Worm (Caenorhabditis elegans): ENCODE data around the gene clhm-1.

clhm-1 gene

ce11 chrII:6838977-6839376 is 31.8 kb downstream of the clhm-1 start (continued):
- no peak for TF ChIP-seq unc-130 (tag; optimal IDR thresholded peaks at IDR 0.05)
- TF ChIP-seq zag-1 (tag; optimal IDR thresholded peaks at IDR 0.05): no peak
- no peak for TF ChIP-seq elt-2 (tag; optimal IDR thresholded peaks at IDR 0.05)
- TF ChIP-seq nhr-90 (tag; optimal IDR thresholded peaks at IDR 0.05; ENCODE audit: poor library complexity): peak; percentile 31
- no peak for TF ChIP-seq skn-1 (tag; optimal IDR thresholded peaks at IDR 0.05)
- peak; percentile 67 for TF ChIP-seq rnt-1 (tag; optimal IDR thresholded peaks at IDR 0.05)
- no peak for TF ChIP-seq hlh-4 (tag; optimal IDR thresholded peaks at IDR 0.05)
- TF ChIP-seq ztf-11 (tag; optimal IDR thresholded peaks at IDR 0.05): peak in 1 of 2 experiments; percentile 30
- TF ChIP-seq Y116A8C.19 (tag; optimal IDR thresholded peaks at IDR 0.05; ENCODE audit: borderline replicate concordance): no peak
- TF ChIP-seq snpc-4 (tag; optimal IDR thresholded peaks at IDR 0.05): no peak
- TF ChIP-seq ceh-82 (tag; optimal IDR thresholded peaks at IDR 0.05): peak in 1 of 3 experiments; percentile 23
- peak; percentile 14 to 46 for TF ChIP-seq lin-35 (GFP tag; optimal IDR thresholded peaks at IDR 0.05)
- peak; percentile 70 for TF ChIP-seq dsc-1 (tag; optimal IDR thresholded peaks at IDR 0.05)
- no peak for TF ChIP-seq nhr-76 (tag; optimal IDR thresholded peaks at IDR 0.05)
- TF ChIP-seq nhr-71 (tag; optimal IDR thresholded peaks at IDR 0.05): peak; percentile 79
- TF ChIP-seq ama-1 (optimal IDR thresholded peaks at IDR 0.05): no peak
- TF ChIP-seq C04F5.9 (tag; optimal IDR thresholded peaks at IDR 0.05): no peak
- no peak for TF ChIP-seq lir-3 (tag; optimal IDR thresholded peaks at IDR 0.05; ENCODE audit: poor library complexity)
- TF ChIP-seq vab-15 (tag; optimal IDR thresholded peaks at IDR 0.05): no peak
- peak; percentile 87 for TF ChIP-seq nhr-20 (tag; optimal IDR thresholded peaks at IDR 0.05)
- TF ChIP-seq alr-1 (tag; optimal IDR thresholded peaks at IDR 0.05; ENCODE audit: borderline replicate concordance): no peak
- no peak for TF ChIP-seq aha-1 (tag; optimal IDR thresholded peaks at IDR 0.05)
- TF ChIP-seq fkh-10 (GFP tag; optimal IDR thresholded peaks at IDR 0.05): no peak
- no peak for TF ChIP-seq F16B12.6 (tag; optimal IDR thresholded peaks at IDR 0.05)
- TF ChIP-seq elt-3 (tag; optimal IDR thresholded peaks at IDR 0.05): no peak
- TF ChIP-seq efl-1 (optimal IDR thresholded peaks at IDR 0.05): peak; percentile 19 to 35
- TF ChIP-seq efl-1 (GFP tag; optimal IDR thresholded peaks at IDR 0.05 in 1 of 2): peak in 1 of 2 experiments; percentile 83
- TF ChIP-seq fkh-8 (tag; optimal IDR thresholded peaks at IDR 0.05): no peak
- no peak for TF ChIP-seq nhr-12 (tag; optimal IDR thresholded peaks at IDR 0.05)
- TF ChIP-seq sox-4 (tag; optimal IDR thresholded peaks at IDR 0.05): no peak
- TF ChIP-seq mab-9 (GFP tag; IDR thresholded peaks at IDR 0.05): no peak
- TF ChIP-seq ceh-88 (GFP tag; IDR thresholded peaks at IDR 0.05): no peak; the same call in 1 of the 2 replicates
- TF ChIP-seq zip-4 (GFP tag; optimal IDR thresholded peaks at IDR 0.05): no peak
- TF ChIP-seq lin-13 (GFP tag; optimal IDR thresholded peaks at IDR 0.05): peak; percentile 9
- peak in 1 of 2 experiments; percentile 47 for TF ChIP-seq mdl-1 (tag; optimal IDR thresholded peaks at IDR 0.05)
- TF ChIP-seq nhr-47 (tag; optimal IDR thresholded peaks at IDR 0.05): peak; percentile 66
- peak; percentile 49 for TF ChIP-seq blmp-1 (tag; optimal IDR thresholded peaks at IDR 0.05)
- no peak for TF ChIP-seq pqm-1 (tag; optimal IDR thresholded peaks at IDR 0.05)
- no peak for TF ChIP-seq ceh-63 (GFP tag; optimal IDR thresholded peaks at IDR 0.05)
- TF ChIP-seq ces-1 (GFP tag; optimal IDR thresholded peaks at IDR 0.05): no peak
- peak; percentile 4 for TF ChIP-seq ceh-8 (GFP tag; optimal IDR thresholded peaks at IDR 0.05)
- peak; percentile 46 for TF ChIP-seq tbx-2 (tag; optimal IDR thresholded peaks at IDR 0.05)
- TF ChIP-seq unc-30 (tag; optimal IDR thresholded peaks at IDR 0.05): no peak
- peak; percentile 27 for TF ChIP-seq sup-37 (GFP tag; optimal IDR thresholded peaks at IDR 0.05)
- no peak for TF ChIP-seq nhr-237 (tag; optimal IDR thresholded peaks at IDR 0.05)
- no peak for TF ChIP-seq grh-1 (GFP tag; IDR thresholded peaks at IDR 0.05)
- TF ChIP-seq irx-1 (tag; optimal IDR thresholded peaks at IDR 0.05): peak; percentile 68
- TF ChIP-seq nhr-84 (tag; optimal IDR thresholded peaks at IDR 0.05): no peak
- no peak for TF ChIP-seq ceh-90 (tag; optimal IDR thresholded peaks at IDR 0.05)
- TF ChIP-seq lsy-2 (tag; optimal IDR thresholded peaks at IDR 0.05): peak; percentile 47 to 63
- TF ChIP-seq mep-1 (tag; optimal IDR thresholded peaks at IDR 0.05): peak; percentile 24
- TF ChIP-seq egl-13 (tag; optimal IDR thresholded peaks at IDR 0.05): peak; percentile 82
- no peak for TF ChIP-seq fos-1 (tag; optimal IDR thresholded peaks at IDR 0.05)
- TF ChIP-seq C34B4.2 (tag; optimal IDR thresholded peaks at IDR 0.05): no peak
